Fruit fly (Drosophila melanogaster) S2 (cell line): ENCODE results near the gene Stim.

ENCODE experiments used
- CG8478 ChIP-seq: fragments of >200 bp; optimal IDR thresholded peaks from 2 replicates; lab custom pipeline; 2018
- CTCF ChIP-seq, 2 experiments: fragments of >200 bp; optimal IDR thresholded peaks; 2 replicates each; lab custom pipeline; 2018

- TF ChIP-seq CTCF (optimal IDR thresholded peaks at IDR 0.05; lab: Kevin White, UChicago) = no peak
- no peak for TF ChIP-seq CG8478 (lab: Kevin White, UChicago)
These were observed 49.4 kb upstream of the Stim start for dm6 chrX:15989631-15990030.
